Worm (Caenorhabditis elegans) whole organism, mixed stage, embryonic: ENCODE data around the gene gei-4.

Source experiments
- M03D4.4 ChIP-seq: sonication (generic microtip); optimal IDR thresholded peaks from 2 replicates; lab custom pipeline; 2017; ENCODE audit warnings: mild to moderate bottlenecking, missing genetic modification characterization, missing compliant biosample characterization
- bed-3 ChIP-seq: fragments of 200-800 bp; sonication (Bioruptor generic); optimal IDR thresholded peaks from 3 replicates; lab custom pipeline; 2018; ENCODE audit warnings: mild to moderate bottlenecking, missing genetic modification characterization, moderate library complexity, missing compliant biosample characterization
- blmp-1 ChIP-seq: fragments of 150-350 bp; optimal IDR thresholded peaks from 2 replicates; lab custom pipeline; 2014; ENCODE audit warnings: missing biosample characterization, missing genetic modification characterization
- ceh-39 ChIP-seq: fragments of 150-350 bp; optimal IDR thresholded peaks from 2 replicates; lab custom pipeline; 2014; ENCODE audit warnings: missing biosample characterization, missing genetic modification characterization
- ceh-43 ChIP-seq: fragments of 200-800 bp; sonication (Bioruptor generic); optimal IDR thresholded peaks from 2 replicates; lab custom pipeline; 2018; ENCODE audit warnings: mild to moderate bottlenecking, missing genetic modification characterization, moderate library complexity, missing compliant biosample characterization
- ceh-83 ChIP-seq: fragments of 200-800 bp; sonication (Bioruptor generic); optimal IDR thresholded peaks from 2 replicates; lab custom pipeline; 2018; ENCODE audit warnings: mild to moderate bottlenecking, missing genetic modification characterization, missing compliant biosample characterization
- ces-1 ChIP-seq: fragments of 150-350 bp; optimal IDR thresholded peaks from 2 replicates; lab custom pipeline; 2014; ENCODE audit warnings: missing biosample characterization, missing genetic modification reagents, missing genetic modification characterization
- cnd-1 ChIP-seq: fragments of 200-800 bp; sonication (Bioruptor generic); optimal IDR thresholded peaks from 2 replicates; lab custom pipeline; 2018; ENCODE audit warnings: mild to moderate bottlenecking, missing genetic modification characterization, missing compliant biosample characterization
- drap-1 ChIP-seq: fragments of 200-800 bp; sonication (Bioruptor generic); optimal IDR thresholded peaks from 3 replicates; lab custom pipeline; 2018; ENCODE audit warnings: mild to moderate bottlenecking, missing genetic modification characterization, missing compliant biosample characterization
- elt-1 ChIP-seq: sonication (generic microtip); optimal IDR thresholded peaks from 2 replicates; lab custom pipeline; 2017; ENCODE audit warnings: missing genetic modification characterization, mild to moderate bottlenecking, missing compliant biosample characterization, antibody characterized with exemption, moderate library complexity, borderline replicate concordance; ENCODE audit not compliant: insufficient read depth
- elt-3 ChIP-seq: fragments of 150-350 bp; optimal IDR thresholded peaks from 2 replicates; lab custom pipeline; 2014; ENCODE audit warnings: missing biosample characterization, missing genetic modification characterization
- ham-2 ChIP-seq: fragments of 200-800 bp; sonication (Bioruptor generic); optimal IDR thresholded peaks from 2 replicates; lab custom pipeline; 2018; ENCODE audit warnings: mild to moderate bottlenecking, missing genetic modification characterization, missing compliant biosample characterization
- hlh-1 ChIP-seq: fragments of 150-350 bp; optimal IDR thresholded peaks from 2 replicates; lab custom pipeline; 2014; ENCODE audit warnings: missing biosample characterization, missing genetic modification reagents, missing genetic modification characterization
- lin-32 ChIP-seq: fragments of 200-800 bp; sonication (Bioruptor generic); optimal IDR thresholded peaks from 2 replicates; lab custom pipeline; 2018; ENCODE audit warnings: mild to moderate bottlenecking, missing genetic modification characterization, missing compliant biosample characterization
- lsy-2 ChIP-seq: fragments of 150-350 bp; optimal IDR thresholded peaks from 2 replicates; lab custom pipeline; 2014; ENCODE audit warnings: missing biosample characterization, missing genetic modification characterization
- mab-5 ChIP-seq: fragments of 150-350 bp; optimal IDR thresholded peaks from 2 replicates; lab custom pipeline; 2014; ENCODE audit warnings: missing biosample characterization, missing genetic modification characterization
- mep-1 ChIP-seq: fragments of 150-350 bp; optimal IDR thresholded peaks from 2 replicates; lab custom pipeline; 2017; ENCODE audit warnings: missing biosample characterization, missing genetic modification reagents, missing genetic modification characterization, inconsistent platforms
- mls-2 ChIP-seq: sonication (generic microtip); optimal IDR thresholded peaks from 2 replicates; lab custom pipeline; 2016; ENCODE audit warnings: mild to moderate bottlenecking, missing genetic modification characterization, moderate library complexity, missing compliant biosample characterization
- nhr-12 ChIP-seq: fragments of 150-350 bp; optimal IDR thresholded peaks from 2 replicates; lab custom pipeline; 2014; ENCODE audit warnings: missing biosample characterization, missing genetic modification characterization
- nhr-2 ChIP-seq: fragments of 150-350 bp; optimal IDR thresholded peaks from 2 replicates; lab custom pipeline; 2014; ENCODE audit warnings: missing biosample characterization, missing genetic modification characterization
- nhr-28 ChIP-seq: fragments of 150-350 bp; optimal IDR thresholded peaks from 2 replicates; lab custom pipeline; 2014; ENCODE audit warnings: missing biosample characterization, missing genetic modification characterization
- pha-4 ChIP-seq: fragments of 150-350 bp; optimal IDR thresholded peaks from 2 replicates; lab custom pipeline; 2018; ENCODE audit warnings: missing biosample characterization, missing genetic modification reagents, missing genetic modification characterization
- sem-2 ChIP-seq: fragments of 200-800 bp; sonication (Bioruptor generic); optimal IDR thresholded peaks from 2 replicates; lab custom pipeline; 2018; ENCODE audit warnings: mild to moderate bottlenecking, missing genetic modification characterization, missing compliant biosample characterization
- snpc-4 ChIP-seq: fragments of 150-350 bp; optimal IDR thresholded peaks from 2 replicates; lab custom pipeline; 2014; ENCODE audit warnings: missing biosample characterization, missing genetic modification characterization
- sptf-1 ChIP-seq: sonication (generic microtip); optimal IDR thresholded peaks from 2 replicates; lab custom pipeline; 2017; ENCODE audit warnings: mild to moderate bottlenecking, missing genetic modification characterization, moderate library complexity, missing compliant biosample characterization
- tbx-8 ChIP-seq: fragments of 200-800 bp; sonication (Bioruptor generic); optimal IDR thresholded peaks from 2 replicates; lab custom pipeline; 2018; ENCODE audit warnings: mild to moderate bottlenecking, missing genetic modification characterization, moderate library complexity, missing compliant biosample characterization
- unc-120 ChIP-seq: sonication (generic microtip); optimal IDR thresholded peaks from 2 replicates; lab custom pipeline; 2017; ENCODE audit warnings: missing genetic modification characterization, missing compliant biosample characterization; ENCODE audit not compliant: poor library complexity, severe bottlenecking
- unc-39 ChIP-seq: fragments of 150-350 bp; optimal IDR thresholded peaks from 2 replicates; lab custom pipeline; 2014; ENCODE audit warnings: missing biosample characterization, missing genetic modification characterization
- unc-62 ChIP-seq: fragments of 150-350 bp; optimal IDR thresholded peaks from 2 replicates; lab custom pipeline; 2014; ENCODE audit warnings: missing biosample characterization, missing genetic modification reagents, missing genetic modification characterization
- zip-8 ChIP-seq: fragments of 150-350 bp; optimal IDR thresholded peaks from 2 replicates; lab custom pipeline; 2014; ENCODE audit warnings: missing biosample characterization, missing genetic modification characterization
- ztf-11 ChIP-seq: fragments of 150-350 bp; optimal IDR thresholded peaks from 2 replicates; lab custom pipeline; 2014; ENCODE audit warnings: missing biosample characterization, missing genetic modification characterization

gei-4 gene

DNA sequence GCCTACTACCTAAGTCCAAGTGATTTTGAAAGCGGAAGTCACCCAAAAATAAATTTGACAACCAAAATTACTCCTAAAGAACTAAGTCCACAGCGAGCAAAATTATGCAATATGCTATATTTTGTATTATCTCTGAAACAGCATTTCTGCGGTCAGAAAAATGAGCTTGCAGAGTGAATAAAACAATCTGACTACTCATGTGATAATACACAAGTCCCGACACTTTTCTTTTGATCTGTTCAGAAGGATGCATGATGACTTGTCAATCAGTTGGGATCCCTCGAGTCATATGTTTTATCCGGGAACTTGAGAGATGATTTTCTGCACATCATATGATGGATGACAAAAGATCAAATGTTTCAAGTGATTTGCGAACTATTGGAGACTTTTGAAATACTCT lies 30.5 kb upstream of the gei-4 start:
- TF ChIP-seq mep-1: no peak
- peak; percentile 12 for TF ChIP-seq unc-62 (GFP tag; lab: Kevin White, UChicago)

ce11 chrIII:382470-382869 lies 27.9 kb upstream of the gei-4 start, which contains the start of gene K10F12.7:
Gene K10F12.7 (minus strand): TSS chrIII:382570.
- no peak for TF ChIP-seq M03D4.4 (tag; lab: Kevin White, UChicago)
- no peak for TF ChIP-seq ceh-83 (GFP tag; lab: Kevin White, UChicago)
- TF ChIP-seq cnd-1 (tag; lab: Kevin White, UChicago): no peak
- TF ChIP-seq ces-1 (GFP tag; lab: Kevin White, UChicago): no peak
- TF ChIP-seq sem-2 (GFP tag; lab: Kevin White, UChicago): no peak
- TF ChIP-seq zip-8 (tag; lab: Kevin White, UChicago): no peak
- no peak for TF ChIP-seq ceh-39 (tag; lab: Kevin White, UChicago)
- no peak for TF ChIP-seq lin-32
- no peak for TF ChIP-seq elt-1 (tag; lab: Kevin White, UChicago)
- TF ChIP-seq unc-120 (tag; lab: Kevin White, UChicago): no peak
- TF ChIP-seq snpc-4: no peak
- TF ChIP-seq unc-62 (GFP tag; lab: Kevin White, UChicago): no peak
- TF ChIP-seq tbx-8 (GFP tag; lab: Kevin White, UChicago): no peak

DNA sequence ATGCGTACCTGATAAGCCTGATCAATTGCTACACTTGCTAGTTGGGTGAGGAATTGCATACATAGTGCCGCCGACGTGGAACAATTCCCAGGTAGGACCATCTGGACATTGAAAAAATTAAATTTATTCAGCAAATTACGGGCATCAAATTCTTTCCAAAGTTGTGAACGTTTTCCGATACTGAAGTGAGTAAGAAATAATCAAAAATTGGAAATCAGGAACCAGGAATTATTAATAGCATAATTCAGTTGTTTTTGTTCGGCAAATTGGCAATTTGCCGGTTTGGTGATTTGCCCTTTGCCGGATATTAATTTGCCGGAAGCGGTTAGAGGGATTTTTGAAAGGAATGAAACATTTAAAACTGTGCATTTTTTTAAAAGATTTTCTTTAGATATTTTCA lies 26.6 kb upstream of the gei-4 start, which contains the start of gene gsto-3:
TSS of gene gsto-3 (minus strand) at position 101 of the 400 bp plus-strand sequence.
- TF ChIP-seq snpc-4: no peak
- no peak for TF ChIP-seq lsy-2 (tag; lab: Kevin White, UChicago)
- no peak for TF ChIP-seq sptf-1 (tag; lab: Kevin White, UChicago)
- TF ChIP-seq lin-32: no peak
- TF ChIP-seq ham-2 (GFP tag; lab: Kevin White, UChicago): no peak
- TF ChIP-seq unc-62 (GFP tag; lab: Kevin White, UChicago): no peak
- TF ChIP-seq nhr-2 (tag; lab: Kevin White, UChicago): no peak
- TF ChIP-seq hlh-1 (tag; lab: Kevin White, UChicago): no peak
- TF ChIP-seq elt-3 (tag; lab: Kevin White, UChicago): no peak
- TF ChIP-seq drap-1: no peak
- no peak for TF ChIP-seq elt-1 (tag; lab: Kevin White, UChicago)
- no peak for TF ChIP-seq mab-5 (tag; lab: Kevin White, UChicago)
- no peak for TF ChIP-seq sem-2 (GFP tag; lab: Kevin White, UChicago)
- no peak for TF ChIP-seq mls-2 (tag; lab: Kevin White, UChicago)
- TF ChIP-seq ceh-43 (GFP tag; lab: Kevin White, UChicago): no peak

ce11 chrIII:365649-366048 lies 11.0 kb upstream of the gei-4 start, which contains the start of gene pll-1:
Gene pll-1 (plus strand): TSS chrIII:365949.
- no peak for TF ChIP-seq blmp-1
- TF ChIP-seq mep-1: no peak
- no peak for TF ChIP-seq ztf-11 (tag; lab: Kevin White, UChicago)
- TF ChIP-seq nhr-28 (tag; lab: Kevin White, UChicago): no peak
- no peak for TF ChIP-seq hlh-1 (tag; lab: Kevin White, UChicago)
- no peak for TF ChIP-seq nhr-2 (tag; lab: Kevin White, UChicago)
- no peak for TF ChIP-seq elt-1 (tag; lab: Kevin White, UChicago)
- TF ChIP-seq mab-5 (tag; lab: Kevin White, UChicago): no peak
- no peak for TF ChIP-seq lsy-2 (tag; lab: Kevin White, UChicago)
- TF ChIP-seq sem-2 (GFP tag; lab: Kevin White, UChicago): no peak
- TF ChIP-seq nhr-12 (tag; lab: Kevin White, UChicago): no peak
- no peak for TF ChIP-seq ces-1 (GFP tag; lab: Kevin White, UChicago)
- TF ChIP-seq unc-120 (tag; lab: Kevin White, UChicago): no peak
- no peak for TF ChIP-seq unc-39 (tag; lab: Kevin White, UChicago)
- no peak for TF ChIP-seq M03D4.4 (tag; lab: Kevin White, UChicago)
- TF ChIP-seq pha-4: no peak
- TF ChIP-seq bed-3 (GFP tag; lab: Kevin White, UChicago): no peak
- TF ChIP-seq lin-32: no peak
- no peak for TF ChIP-seq tbx-8 (GFP tag; lab: Kevin White, UChicago)
- TF ChIP-seq elt-3 (tag; lab: Kevin White, UChicago): no peak
